Worm (Caenorhabditis elegans) whole organism, L4 larva: ENCODE results near the gene sdz-24.

ENCODE experiments used
- F10B5.3 ChIP-seq: sonication (generic microtip); optimal IDR thresholded peaks from 2 replicates; lab custom pipeline; 2016; ENCODE audit warnings: mild to moderate bottlenecking, missing genetic modification characterization, missing compliant biosample characterization
- F26F4.8 ChIP-seq: fragments of 200-800 bp; sonication (Bioruptor generic); conservative IDR thresholded peaks from 2 replicates; pipeline ENCODE4 v1.3.6; 2022; ENCODE audit warnings: missing genetic modification characterization, missing compliant biosample characterization
- F49E8.2 ChIP-seq: sonication (generic microtip); optimal IDR thresholded peaks from 2 replicates; lab custom pipeline; 2016; ENCODE audit warnings: missing compliant biosample characterization, mild to moderate bottlenecking, missing genetic modification characterization, borderline replicate concordance
- T20F7.1 ChIP-seq: fragments of 200-800 bp; sonication (Bioruptor generic); optimal IDR thresholded peaks from 2 replicates; lab custom pipeline; 2018; ENCODE audit warnings: mild to moderate bottlenecking, missing genetic modification characterization, missing compliant biosample characterization
- Y105C5A.15 ChIP-seq: fragments of 200-800 bp; sonication (Bioruptor generic); IDR thresholded peaks from 2 replicates; pipeline ENCODE4 v1.3.6; 2022; ENCODE audit warnings: missing genetic modification characterization, missing compliant biosample characterization
- ZK337.2 ChIP-seq: fragments of 200-800 bp; sonication (Bioruptor generic); IDR thresholded peaks from 2 replicates; pipeline ENCODE4 v1.3.6; 2022; ENCODE audit warnings: missing genetic modification reagents, missing genetic modification characterization, missing compliant biosample characterization
- ZK546.5 ChIP-seq, 2 experiments: sonication (generic microtip); optimal IDR thresholded peaks; 2 replicates each; lab custom pipeline; 2017; ENCODE audit warnings: missing biosample characterization in 2 of 2, missing genetic modification characterization in 2 of 2
- aha-1 ChIP-seq: fragments of 150-350 bp; peaks from one replicate; lab custom pipeline; 2014; ENCODE audit warnings: missing biosample characterization, missing genetic modification characterization
- ama-1 ChIP-seq: fragments of 150-350 bp; optimal IDR thresholded peaks from 2 replicates; lab custom pipeline; 2014; ENCODE audit warnings: inconsistent platforms, mixed read lengths
- ceh-28 ChIP-seq: fragments of 150-350 bp; optimal IDR thresholded peaks from 2 replicates; lab custom pipeline; 2014; ENCODE audit warnings: missing biosample characterization, missing genetic modification reagents, missing genetic modification characterization
- cey-2 ChIP-seq: sonication (generic microtip); optimal IDR thresholded peaks from 3 replicates; lab custom pipeline; 2017; ENCODE audit warnings: missing genetic modification characterization, mild to moderate bottlenecking, missing compliant biosample characterization, antibody characterized with exemption, borderline replicate concordance; ENCODE audit not compliant: insufficient read depth
- ctbp-1 ChIP-seq: fragments of 200-800 bp; sonication (Bioruptor generic); IDR thresholded peaks from 2 replicates; pipeline ENCODE4 v1.3.6; 2022; ENCODE audit warnings: missing genetic modification reagents, missing genetic modification characterization, missing compliant biosample characterization
- daf-12 ChIP-seq: fragments of 150-350 bp; optimal IDR thresholded peaks from 2 replicates; lab custom pipeline; 2014; ENCODE audit warnings: missing biosample characterization, missing genetic modification reagents, missing genetic modification characterization
- daf-19 ChIP-seq: fragments of 200-800 bp; sonication (Bioruptor generic); conservative IDR thresholded peaks from 2 replicates; pipeline ENCODE4 v1.3.6; 2022; ENCODE audit warnings: missing genetic modification characterization, missing compliant biosample characterization
- fkh-10 ChIP-seq: fragments of 150-350 bp; optimal IDR thresholded peaks from 2 replicates; lab custom pipeline; 2014; ENCODE audit warnings: missing biosample characterization, missing genetic modification reagents, missing genetic modification characterization
- fos-1 ChIP-seq: fragments of 150-350 bp; optimal IDR thresholded peaks from 2 replicates; lab custom pipeline; 2014; ENCODE audit warnings: missing biosample characterization, missing genetic modification characterization
- hlh-11 ChIP-seq: fragments of 200-800 bp; sonication (Bioruptor generic); optimal IDR thresholded peaks from 2 replicates; lab custom pipeline; 2018; ENCODE audit warnings: mild to moderate bottlenecking, missing genetic modification characterization, missing compliant biosample characterization
- lin-38 ChIP-seq: fragments of 200-800 bp; sonication (Bioruptor generic); IDR thresholded peaks from 2 replicates; pipeline ENCODE4 v1.3.6; 2022; ENCODE audit warnings: missing genetic modification reagents, missing genetic modification characterization, missing compliant biosample characterization
- lin-39 ChIP-seq: fragments of 150-350 bp; optimal IDR thresholded peaks from 2 replicates; lab custom pipeline; 2014; ENCODE audit warnings: missing biosample characterization, missing genetic modification reagents, missing genetic modification characterization
- madf-9 ChIP-seq: fragments of 200-800 bp; sonication (Bioruptor generic); conservative IDR thresholded peaks from 2 replicates; pipeline ENCODE4 v1.3.6; 2022; ENCODE audit warnings: missing genetic modification reagents, missing genetic modification characterization, missing compliant biosample characterization
- mdt-29 ChIP-seq: fragments of 200-800 bp; sonication (Bioruptor generic); IDR thresholded peaks from 2 replicates; pipeline ENCODE4 v1.3.6; 2022; ENCODE audit warnings: missing genetic modification reagents, missing genetic modification characterization, missing compliant biosample characterization
- mep-1 ChIP-seq: fragments of 150-350 bp; sonication (generic microtip); optimal IDR thresholded peaks from 3 replicates; lab custom pipeline; 2014; ENCODE audit warnings: missing biosample characterization, missing genetic modification characterization
- mxl-2 ChIP-seq: fragments of 200-800 bp; sonication (Bioruptor generic); conservative IDR thresholded peaks from 2 replicates; pipeline ENCODE4 v1.3.6; 2022; ENCODE audit warnings: missing genetic modification reagents, missing genetic modification characterization, missing compliant biosample characterization
- mxl-3 ChIP-seq: fragments of 200-800 bp; sonication (Bioruptor generic); optimal IDR thresholded peaks from 2 replicates; lab custom pipeline; 2018; ENCODE audit warnings: mild to moderate bottlenecking, missing genetic modification characterization, missing compliant biosample characterization
- nhr-11 ChIP-seq: fragments of 150-350 bp; optimal IDR thresholded peaks from 2 replicates; lab custom pipeline; 2014; ENCODE audit warnings: missing biosample characterization, missing genetic modification characterization
- nhr-111 ChIP-seq: fragments of 200-800 bp; sonication (Bioruptor generic); optimal IDR thresholded peaks from 2 replicates; lab custom pipeline; 2018; ENCODE audit warnings: mild to moderate bottlenecking, missing genetic modification characterization, missing compliant biosample characterization
- nhr-25 ChIP-seq: sonication (generic microtip); optimal IDR thresholded peaks from 2 replicates; lab custom pipeline; 2017; ENCODE audit warnings: missing genetic modification characterization, mild to moderate bottlenecking, missing compliant biosample characterization, antibody characterized with exemption, moderate library complexity, borderline replicate concordance; ENCODE audit not compliant: insufficient read depth
- pha-4 ChIP-seq, 2 experiments: fragments of 150-350 bp in 1 of 2; fragments of 200-800 bp in 1 of 2; sonication (Bioruptor generic) in 1 of 2; IDR thresholded peaks in 1 of 2; optimal IDR thresholded peaks in 1 of 2; 2 replicates each; pipeline versions ENCODE4 v1.3.6 to Lab custom; 2014 to 2022; ENCODE audit warnings: missing genetic modification characterization in 2 of 2, missing genetic modification reagents in 2 of 2, missing biosample characterization in 1 of 2, missing compliant biosample characterization in 1 of 2
- php-3 ChIP-seq: fragments of 200-800 bp; sonication (Bioruptor generic); IDR thresholded peaks from 2 replicates; pipeline ENCODE4 v1.3.6; 2022; ENCODE audit warnings: missing genetic modification reagents, missing genetic modification characterization, missing compliant biosample characterization
- rbr-2 ChIP-seq: sonication (generic microtip); optimal IDR thresholded peaks from 2 replicates; lab custom pipeline; 2016; ENCODE audit warnings: missing genotype, missing genetic modification characterization, missing compliant biosample characterization
- spr-3 ChIP-seq: fragments of 200-800 bp; sonication (Bioruptor generic); optimal IDR thresholded peaks from 2 replicates; lab custom pipeline; 2018; ENCODE audit warnings: mild to moderate bottlenecking, missing genetic modification characterization, missing compliant biosample characterization
- tag-97 ChIP-seq: fragments of 200-800 bp; sonication (Bioruptor generic); IDR thresholded peaks from 2 replicates; pipeline ENCODE4 v1.3.6; 2022; ENCODE audit warnings: missing genetic modification characterization, missing compliant biosample characterization
- unc-62 ChIP-seq, 3 experiments: fragments of 150-350 bp in 1 of 3; sonication (generic microtip); optimal IDR thresholded peaks in 2 of 3; peaks in 1 of 3; 1 replicate in 1 of 3; 2 replicates in 2 of 3; lab custom pipeline; 2014 to 2017; ENCODE audit warnings: missing biosample characterization in 3 of 3, missing genetic modification characterization in 3 of 3, missing genetic modification reagents in 3 of 3, missing genotype in 1 of 3
- vab-7 ChIP-seq: fragments of 200-800 bp; sonication (Bioruptor generic); IDR thresholded peaks from 2 replicates; pipeline ENCODE4 v1.3.6; 2022; ENCODE audit warnings: missing genetic modification reagents, missing genetic modification characterization, missing compliant biosample characterization
- zip-2 ChIP-seq: fragments of 150-350 bp; optimal IDR thresholded peaks from 2 replicates; lab custom pipeline; 2014; ENCODE audit warnings: missing biosample characterization, missing genetic modification characterization
- ztf-7 ChIP-seq: fragments of 150-350 bp; optimal IDR thresholded peaks from 2 replicates; lab custom pipeline; 2014; ENCODE audit warnings: missing biosample characterization, missing genetic modification characterization

The sdz-24 gene

DNA sequence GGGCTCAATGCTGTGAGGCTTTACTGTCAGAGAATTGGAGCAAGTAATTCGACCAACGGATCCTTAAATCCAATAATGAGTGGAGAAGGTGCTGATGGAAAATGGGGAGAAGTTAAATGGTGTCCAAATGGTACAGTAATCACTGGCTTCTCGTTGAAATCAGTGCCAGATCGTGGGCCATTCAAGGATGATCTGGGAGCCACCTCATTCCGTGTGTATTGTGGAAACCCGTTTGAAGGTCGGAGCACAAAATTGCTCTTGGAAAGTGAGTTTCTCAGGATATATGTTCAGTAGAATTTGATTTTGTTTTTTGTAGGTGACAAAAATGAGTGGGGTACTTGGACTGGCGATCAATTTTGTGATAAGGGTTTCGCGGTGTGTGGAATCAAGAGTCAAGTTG is 17.4 kb downstream of the sdz-24 start:
- TF ChIP-seq unc-62 (GFP tag; optimal IDR thresholded peaks at IDR 0.05 in 1 of 2; lab: Kevin White, UChicago): peak in 1 of 2 experiments; percentile 93
- no peak for TF ChIP-seq unc-62 (tag; optimal IDR thresholded peaks at IDR 0.05; lab: Kevin White, UChicago)
- TF ChIP-seq aha-1 (tag; lab: Kevin White, UChicago): no peak

DNA sequence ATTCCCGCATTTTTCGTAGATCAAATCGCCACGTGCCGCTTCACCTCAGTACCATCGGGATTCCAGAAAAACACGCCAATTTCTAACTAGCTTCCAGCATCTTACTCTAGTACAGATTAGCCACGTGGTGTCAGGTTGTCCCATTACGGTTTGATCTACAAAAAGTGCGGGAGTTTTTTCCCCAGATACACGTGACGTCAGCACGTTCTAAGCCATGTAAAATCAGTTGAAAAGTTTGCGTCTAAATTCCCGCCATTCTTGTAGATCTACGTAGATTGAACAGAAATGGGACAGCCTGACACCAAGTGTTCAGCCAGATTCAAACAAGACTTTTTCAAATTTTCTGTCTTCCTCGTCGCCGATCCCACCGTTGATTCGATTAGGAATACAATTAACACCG is 20.1 kb downstream of the sdz-24 start, which contains the start of gene T02H6.9:
T02H6.9 (plus strand) TSS at position 301 of the 400 bp plus-strand sequence.
- no peak for TF ChIP-seq tag-97 (GFP tag; lab: Robert Waterston, UW)
- no peak for TF ChIP-seq nhr-111
- TF ChIP-seq F26F4.8: no peak
- no peak for TF ChIP-seq nhr-11 (tag; lab: Kevin White, UChicago)
- TF ChIP-seq ZK546.5 (tag; optimal IDR thresholded peaks at IDR 0.05; lab: Kevin White, UChicago): no peak
- no peak for TF ChIP-seq ceh-28 (tag; lab: Kevin White, UChicago)
- no peak for TF ChIP-seq spr-3 (GFP tag; lab: Kevin White, UChicago)
- TF ChIP-seq daf-19 (GFP tag; lab: Robert Waterston, UW): no peak
- TF ChIP-seq mep-1 (tag; lab: Kevin White, UChicago): no peak
- no peak for TF ChIP-seq ctbp-1
- TF ChIP-seq pha-4 (GFP tag; IDR thresholded peaks at IDR 0.05; lab: Robert Waterston, UW): no peak
- no peak for TF ChIP-seq pha-4 (tag; optimal IDR thresholded peaks at IDR 0.05; lab: Kevin White, UChicago)
- TF ChIP-seq ztf-7 (tag; lab: Kevin White, UChicago): no peak

- no peak for TF ChIP-seq php-3 (GFP tag; lab: Robert Waterston, UW)
- TF ChIP-seq daf-12 (tag; lab: Kevin White, UChicago): no peak
- no peak for TF ChIP-seq rbr-2
- TF ChIP-seq mep-1 (tag; lab: Kevin White, UChicago): no peak
- TF ChIP-seq nhr-111: no peak
These were observed 22.1 kb downstream of the sdz-24 start, which contains the start of the genes T02H6.10 and T02H6.8 for ce11 chrII:680612-681011. T02H6.10 (minus strand) TSS chrII:680712. T02H6.8 (plus strand) TSS chrII:680832.

DNA sequence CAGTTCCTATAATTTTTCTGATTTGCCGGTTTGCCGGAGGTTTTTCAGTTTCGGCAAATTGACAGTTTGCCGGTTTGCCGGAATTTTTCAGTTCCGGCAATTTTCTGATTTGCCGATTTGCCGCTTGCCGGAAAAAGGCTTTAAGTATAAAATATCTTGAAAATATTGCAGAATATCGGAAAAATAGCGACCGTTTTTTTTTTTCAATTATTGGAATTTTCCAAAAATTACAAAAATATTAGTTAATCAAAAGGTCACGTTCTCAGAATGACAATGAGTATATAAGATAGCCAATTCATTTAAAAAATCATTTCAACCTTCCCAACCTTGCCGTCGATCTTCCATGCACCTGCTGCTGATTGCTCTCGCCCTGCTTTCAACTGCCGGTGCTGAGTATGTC is 23.9 kb downstream of the sdz-24 start, which contains the start of gene T02H6.7:
T02H6.7 (plus strand) TSS at position 301 of the 400 bp plus-strand sequence.
- TF ChIP-seq F49E8.2 (no peak), nhr-25 (tag; lab: Kevin White, UChicago) (no peak), Y105C5A.15 (no peak), zip-2 (no peak), mxl-2 (GFP tag; lab: Robert Waterston, UW) (no peak), fos-1 (tag; lab: Kevin White, UChicago) (no peak), tag-97 (GFP tag; lab: Robert Waterston, UW) (no peak)
- TF ChIP-seq, all 104 proteins: peak for 0

ce11 chrII:683467-683866 is 25.0 kb downstream of the sdz-24 start, which contains the start of gene T02H6.6:
T02H6.6 (plus strand) TSS chrII:683767.
- TF ChIP-seq nhr-25 (tag; lab: Kevin White, UChicago) (no peak), lin-39 (tag; lab: Kevin White, UChicago) (no peak), vab-7 (GFP tag; lab: Robert Waterston, UW) (no peak), ama-1 (no peak), mdt-29 (GFP tag; lab: Robert Waterston, UW) (no peak), fkh-10 (GFP tag; lab: Kevin White, UChicago) (no peak), ZK337.2 (GFP tag; lab: Robert Waterston, UW) (no peak), T20F7.1 (GFP tag; lab: Kevin White, UChicago) (no peak), mxl-2 (GFP tag; lab: Robert Waterston, UW) (no peak), cey-2 (tag; lab: Kevin White, UChicago) (no peak), daf-19 (GFP tag; lab: Robert Waterston, UW) (no peak), mxl-3 (no peak), lin-38 (GFP tag; lab: Robert Waterston, UW) (no peak), F10B5.3 (tag; lab: Kevin White, UChicago) (no peak), madf-9 (no peak), hlh-11 (tag; lab: Kevin White, UChicago) (no peak)
- TF ChIP-seq, all 104 proteins: peak for 0
